Fruit fly (Drosophila melanogaster): ENCODE data around the gene Kaz.
A peak's percentile ranks its signal among the peaks of the same experiment; 100 is the strongest.

Gene Kaz

dm6 chr3R:24810844-24811625 lies 18.7 kb downstream of the Kaz start (continued):
- TF ChIP-seq Lpt (GFP tag; optimal IDR thresholded peaks at IDR 0.05), result no peak
- TF ChIP-seq CG10543 (GFP tag; optimal IDR thresholded peaks at IDR 0.05), result peak; percentile 69
- peak; percentile 41 for TF ChIP-seq CG30020 (tag; optimal IDR thresholded peaks at IDR 0.05)
- TF ChIP-seq Hsf (GFP tag; optimal IDR thresholded peaks at IDR 0.05), result peak; percentile 88
- TF ChIP-seq Trl (optimal IDR thresholded peaks at IDR 0.05), result no peak
- peak; percentile 74 for TF ChIP-seq Trl (GFP tag; optimal IDR thresholded peaks at IDR 0.05)
- no peak for TF ChIP-seq CG9797 (GFP tag; optimal IDR thresholded peaks at IDR 0.05)
- peak; percentile 75 for TF ChIP-seq vfl (GFP tag; optimal IDR thresholded peaks at IDR 0.05)
- TF ChIP-seq crp (GFP tag; optimal IDR thresholded peaks at IDR 0.05), result peak in 1 of 2 experiments; percentile 39
- TF ChIP-seq zen (tag; optimal IDR thresholded peaks at IDR 0.05), result peak; percentile 49
- TF ChIP-seq Chrac-16 (GFP tag; optimal IDR thresholded peaks at IDR 0.05), result peak; percentile 78
- no peak for TF ChIP-seq inv (GFP tag; IDR thresholded peaks at IDR 0.05; ENCODE audit: partially characterized antibody)
- peak; percentile 2 for TF ChIP-seq Dp (GFP tag; optimal IDR thresholded peaks at IDR 0.05)
- TF ChIP-seq CG7745 (tag; optimal IDR thresholded peaks at IDR 0.05), result no peak
- peak; percentile 78; the same call in 2 of the 3 replicates for TF ChIP-seq CG2889 (GFP tag; IDR thresholded peaks at IDR 0.05)
- TF ChIP-seq CG10979 (tag; optimal IDR thresholded peaks at IDR 0.05), result peak; percentile 70
- peak; percentile 81 for TF ChIP-seq CG18262 (tag; optimal IDR thresholded peaks at IDR 0.05)
- TF ChIP-seq corto (GFP tag; optimal IDR thresholded peaks at IDR 0.05), result peak; percentile 78
- peak; percentile 85 for TF ChIP-seq org-1 (GFP tag; optimal IDR thresholded peaks at IDR 0.05)
- TF ChIP-seq pb (GFP tag; optimal IDR thresholded peaks at IDR 0.05), result peak; percentile 74
- peak; percentile 89 for TF ChIP-seq Aef1 (GFP tag; IDR thresholded peaks at IDR 0.05)
- peak; percentile 42 for TF ChIP-seq CG3838 (GFP tag; optimal IDR thresholded peaks at IDR 0.05)
- TF ChIP-seq Pdp1 (GFP tag; optimal IDR thresholded peaks at IDR 0.05), result peak; percentile 77 to 84
- TF ChIP-seq CG33557 (GFP tag; optimal IDR thresholded peaks at IDR 0.05), result no peak
- TF ChIP-seq GATAe (GFP tag; conservative IDR thresholded peaks at IDR 0.05), result peak; percentile 41; the same call in 1 of the 2 replicates
- peak; percentile 65 for TF ChIP-seq gsb-n (tag; optimal IDR thresholded peaks at IDR 0.05)
- peak; percentile 78 for TF ChIP-seq MTF-1 (GFP tag; optimal IDR thresholded peaks at IDR 0.05; ENCODE audit: borderline replicate concordance)
- peak; percentile 89 for TF ChIP-seq Oli (tag; optimal IDR thresholded peaks at IDR 0.05)
- peak; percentile 76 for TF ChIP-seq CG12104 (GFP tag; optimal IDR thresholded peaks at IDR 0.05)
- no peak for TF ChIP-seq amos (GFP tag; IDR thresholded peaks at IDR 0.05; ENCODE audit: partially characterized antibody)
- peak; percentile 67 for TF ChIP-seq CG17802 (tag; optimal IDR thresholded peaks at IDR 0.05)
- TF ChIP-seq Antp (GFP tag; optimal IDR thresholded peaks at IDR 0.05), result peak; percentile 79
- peak; percentile 20; the same call in 1 of the 2 replicates for TF ChIP-seq CG8765 (GFP tag; IDR thresholded peaks at IDR 0.05)
- TF ChIP-seq Myb (GFP tag; optimal IDR thresholded peaks at IDR 0.05), result peak; percentile 75
- TF ChIP-seq CG7786 (GFP tag; optimal IDR thresholded peaks at IDR 0.05), result peak; percentile 92
- no peak for TF ChIP-seq jigr1 (GFP tag; IDR thresholded peaks at IDR 0.05)
- peak; percentile 78 for TF ChIP-seq Camta (GFP tag; optimal IDR thresholded peaks at IDR 0.05)
- peak; percentile 42 for TF ChIP-seq CTCF (GFP tag; optimal IDR thresholded peaks at IDR 0.05)
- TF ChIP-seq CG1792 (GFP tag; optimal IDR thresholded peaks at IDR 0.05), result peak; percentile 81
- peak; percentile 79 for TF ChIP-seq CG13894 (tag; optimal IDR thresholded peaks at IDR 0.05)
- no peak for TF ChIP-seq gfzf (GFP tag; optimal IDR thresholded peaks at IDR 0.05)
- peak; percentile 62 for TF ChIP-seq exex (tag; optimal IDR thresholded peaks at IDR 0.05)
- peak; percentile 86 for TF ChIP-seq Dad (GFP tag; optimal IDR thresholded peaks at IDR 0.05)
- peak; percentile 90 for TF ChIP-seq Dbx (GFP tag; IDR thresholded peaks at IDR 0.05)
- TF ChIP-seq peb (GFP tag; IDR thresholded peaks at IDR 0.05), result peak; percentile 75
- no peak for TF ChIP-seq Gsc (GFP tag; IDR thresholded peaks at IDR 0.05)
- TF ChIP-seq dimm (GFP tag; IDR thresholded peaks at IDR 0.05), result peak; percentile 67
- peak; percentile 82 for TF ChIP-seq Nf-YA (GFP tag; IDR thresholded peaks at IDR 0.05)
- peak; percentile 76 for TF ChIP-seq CG9437 (GFP tag; optimal IDR thresholded peaks at IDR 0.05)
- peak; percentile 95 for TF ChIP-seq CG32532 (GFP tag; IDR thresholded peaks at IDR 0.05)

All from whole organism, embryonic.